Worm (Caenorhabditis elegans): Measurements from ENCODE around the gene srg-40.
A peak's percentile ranks its signal among the peaks of the same experiment; 100 is the strongest.

srg-40 gene

ce11 chrV:11152333-11152732 lies 12.0 kb downstream of the srg-40 start, which contains the start of gene srg-39:
Gene srg-39, minus strand, starts transcription at chrV:11152433.
- no peak for TF ChIP-seq tbx-9 (tag; optimal IDR thresholded peaks at IDR 0.05; ENCODE audit: borderline replicate concordance)
- no peak for TF ChIP-seq sdz-38 (tag; optimal IDR thresholded peaks at IDR 0.05)
- TF ChIP-seq B0019.2 (GFP tag; conservative IDR thresholded peaks at IDR 0.05), result no peak
- TF ChIP-seq ceh-58 (GFP tag; IDR thresholded peaks at IDR 0.05), result no peak
- TF ChIP-seq Y79H2A.3 (GFP tag; conservative IDR thresholded peaks at IDR 0.05), result no peak
- no peak for TF ChIP-seq F22D6.2 (tag; optimal IDR thresholded peaks at IDR 0.05)
- no peak for TF ChIP-seq lin-54 (GFP tag; optimal IDR thresholded peaks at IDR 0.05)
- no peak for TF ChIP-seq K11D2.4 (GFP tag; IDR thresholded peaks at IDR 0.05)

- TF ChIP-seq somi-1 (GFP tag; optimal IDR thresholded peaks at IDR 0.05) (no peak), hrde-1 (tag; optimal IDR thresholded peaks at IDR 0.05; ENCODE audit: borderline replicate concordance) (no peak), F52B5.7 (tag; optimal IDR thresholded peaks at IDR 0.05) (no peak), atf-7 (tag; optimal IDR thresholded peaks at IDR 0.05) (no peak), F33H1.4 (GFP tag; IDR thresholded peaks at IDR 0.05) (no peak), attf-5 (GFP tag; optimal IDR thresholded peaks at IDR 0.05) (no peak), ztf-6 (GFP tag; IDR thresholded peaks at IDR 0.05) (no peak), madf-10 (tag; optimal IDR thresholded peaks at IDR 0.05) (no peak), madf-6 (GFP tag; IDR thresholded peaks at IDR 0.05) (no peak), mes-4 (tag; optimal IDR thresholded peaks at IDR 0.05) (no peak), C17E4.6 (GFP tag; IDR thresholded peaks at IDR 0.05) (no peak), hmg-1.2 (GFP tag; IDR thresholded peaks at IDR 0.05) (no peak)
These were observed 15.0 kb downstream of the srg-40 start, which contains the start of gene T19C4.1 for ce11 chrV:11149405-11149804. Gene T19C4.1, plus strand, starts transcription at chrV:11149705.

ce11 chrV:11148971-11149370 lies 15.4 kb downstream of the srg-40 start:
- TF ChIP-seq madf-10 (tag; optimal IDR thresholded peaks at IDR 0.05), result no peak
- no peak for TF ChIP-seq Y95B8A.8 (GFP tag; IDR thresholded peaks at IDR 0.05)
- TF ChIP-seq ztf-26 (tag; optimal IDR thresholded peaks at IDR 0.05), result no peak
- no peak for TF ChIP-seq ztf-22 (GFP tag; optimal IDR thresholded peaks at IDR 0.05)
- TF ChIP-seq lag-1 (GFP tag; IDR thresholded peaks at IDR 0.05), result no peak
- no peak for TF ChIP-seq ceh-27 (GFP tag; optimal IDR thresholded peaks at IDR 0.05)
- no peak for TF ChIP-seq dox-1 (GFP tag; IDR thresholded peaks at IDR 0.05)
- no peak for TF ChIP-seq ceh-40 (GFP tag; IDR thresholded peaks at IDR 0.05)
- no peak for TF ChIP-seq mel-28 (tag; optimal IDR thresholded peaks at IDR 0.05; ENCODE audit: borderline replicate concordance)
- no peak for TF ChIP-seq ccch-3 (GFP tag; optimal IDR thresholded peaks at IDR 0.05)
- no peak for TF ChIP-seq aptf-2 (GFP tag; conservative IDR thresholded peaks at IDR 0.05)
- no peak for TF ChIP-seq snpc-1.3 (tag; optimal IDR thresholded peaks at IDR 0.05; ENCODE audit: insufficient read depth)
- TF ChIP-seq ama-1 (optimal IDR thresholded peaks at IDR 0.05), result no peak
- TF ChIP-seq ama-1 (GFP tag; optimal IDR thresholded peaks at IDR 0.05), result no peak

- no peak for TF ChIP-seq F52B5.7 (tag; optimal IDR thresholded peaks at IDR 0.05)
- TF ChIP-seq ets-4 (GFP tag; optimal IDR thresholded peaks at IDR 0.05), result no peak
- no peak for TF ChIP-seq attf-3 (GFP tag; conservative IDR thresholded peaks at IDR 0.05)
- TF ChIP-seq gei-17 (GFP tag; optimal IDR thresholded peaks at IDR 0.05), result no peak
- no peak for TF ChIP-seq ztf-3 (GFP tag; optimal IDR thresholded peaks at IDR 0.05)
- no peak for TF ChIP-seq madf-8 (GFP tag; conservative IDR thresholded peaks at IDR 0.05)
- no peak for TF ChIP-seq atf-7 (tag; optimal IDR thresholded peaks at IDR 0.05)
- TF ChIP-seq nfyb-1 (GFP tag; IDR thresholded peaks at IDR 0.05), result 0 out of 2 replicates have a peak, but pooled peaks have one; percentile 30
- no peak for TF ChIP-seq lsl-1 (GFP tag; optimal IDR thresholded peaks at IDR 0.05)
- no peak for TF ChIP-seq F22D6.2 (tag; optimal IDR thresholded peaks at IDR 0.05)
- TF ChIP-seq mcd-1 (GFP tag; IDR thresholded peaks at IDR 0.05), result no peak
- peak; percentile 67 for TF ChIP-seq ama-1 (optimal IDR thresholded peaks at IDR 0.05)
- TF ChIP-seq ama-1 (GFP tag; optimal IDR thresholded peaks at IDR 0.05), result no peak
- no peak for TF ChIP-seq lag-1 (GFP tag; IDR thresholded peaks at IDR 0.05)
- TF ChIP-seq ztf-26 (tag; optimal IDR thresholded peaks at IDR 0.05), result peak; percentile 53
- no peak for TF ChIP-seq Y95B8A.8 (GFP tag; IDR thresholded peaks at IDR 0.05)
- no peak for TF ChIP-seq egl-44 (GFP tag; IDR thresholded peaks at IDR 0.05)
- TF ChIP-seq Y79H2A.3 (GFP tag; conservative IDR thresholded peaks at IDR 0.05), result no peak
- no peak for TF ChIP-seq egrh-3 (GFP tag; IDR thresholded peaks at IDR 0.05)
- TF ChIP-seq F49E8.2 (tag; optimal IDR thresholded peaks at IDR 0.05; ENCODE audit: insufficient read depth), result no peak
- no peak for TF ChIP-seq F55B11.4 (tag; optimal IDR thresholded peaks at IDR 0.05; ENCODE audit: borderline replicate concordance, insufficient read depth)
These were observed 16.6 kb downstream of the srg-40 start for ce11 chrV:11147780-11148144.

Data from whole organism, young adult.